Fruit fly (Drosophila melanogaster): Measurements from ENCODE around the gene CG6041.

The CG6041 gene

DNA sequence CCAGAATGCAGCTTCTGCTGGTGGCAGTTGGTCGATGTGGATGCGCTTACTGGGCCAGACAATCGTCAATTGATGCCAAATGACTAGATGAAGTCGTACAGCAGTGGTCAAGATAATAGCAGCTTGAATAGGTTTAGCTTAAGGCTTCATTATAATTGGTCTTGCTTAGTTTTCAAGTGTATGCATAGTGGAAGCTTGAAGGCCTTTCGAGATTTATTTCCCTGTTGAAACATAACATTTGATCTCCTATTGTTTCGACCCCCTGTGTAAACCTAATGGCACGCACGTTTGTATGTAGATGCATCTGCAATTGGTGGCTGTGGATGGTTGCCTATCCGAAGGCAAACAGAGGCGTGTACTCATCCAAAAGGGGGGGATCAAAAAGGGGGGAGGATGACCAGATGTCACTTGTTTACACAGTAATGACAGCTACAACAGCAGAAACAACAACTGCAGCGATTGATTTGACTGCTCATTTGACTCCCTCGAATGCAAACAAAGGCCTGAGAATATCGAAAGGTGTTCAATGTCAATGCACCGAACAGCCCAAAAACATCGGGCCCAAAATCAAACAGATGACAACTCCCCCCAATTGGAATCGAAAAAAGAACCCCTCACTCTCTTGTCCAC, 20.2 kb downstream of the CG6041 start:
- TF ChIP-seq Dll (optimal IDR thresholded peaks at IDR 0.05), result no peak
- no peak for TF ChIP-seq pan (optimal IDR thresholded peaks at IDR 0.05)
- TF ChIP-seq usp (GFP tag; optimal IDR thresholded peaks at IDR 0.05), result no peak
- TF ChIP-seq EcR (GFP tag; optimal IDR thresholded peaks at IDR 0.05), result no peak
- TF ChIP-seq CG8478 (optimal IDR thresholded peaks at IDR 0.05), result no peak
- TF ChIP-seq psq (optimal IDR thresholded peaks at IDR 0.05), result no peak

DNA sequence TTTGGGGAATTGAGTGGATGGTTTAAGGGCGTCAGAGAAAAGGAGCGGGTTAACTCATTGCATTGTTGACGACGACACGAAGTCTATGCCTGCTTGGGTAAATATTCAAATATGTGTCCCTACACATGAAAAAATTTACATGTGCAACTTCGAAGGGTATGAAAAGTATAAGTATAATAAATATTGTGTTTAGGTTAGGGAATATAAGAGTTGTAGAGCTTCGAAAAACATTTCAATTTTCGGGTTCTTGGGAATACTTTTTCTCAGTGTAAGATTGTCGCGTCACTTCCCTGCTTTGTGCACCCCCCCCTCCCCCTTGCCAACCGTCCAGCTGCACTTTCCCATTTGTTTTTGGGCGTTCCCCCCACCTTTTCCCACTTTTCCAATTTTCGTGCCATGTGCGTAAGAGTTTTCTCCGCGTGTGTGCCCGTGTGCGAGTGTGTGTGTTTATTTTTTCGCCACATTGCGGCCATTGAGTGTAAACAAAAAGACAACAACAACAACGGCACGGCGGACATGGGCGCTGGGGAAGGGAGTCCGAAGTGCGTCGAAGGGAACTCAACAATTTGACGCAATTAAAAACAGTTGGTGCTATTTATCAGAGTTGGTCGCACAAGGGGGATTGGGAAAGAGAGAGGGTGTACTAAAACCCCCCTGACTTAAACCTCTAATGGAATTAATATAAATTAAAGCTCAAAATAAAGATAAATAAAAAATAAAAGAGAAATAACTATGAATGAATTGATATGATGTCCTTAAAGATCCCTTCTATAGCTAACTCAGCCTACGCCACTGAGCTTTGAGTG, 22.1 kb downstream of the CG6041 start:
- TF ChIP-seq pan (optimal IDR thresholded peaks at IDR 0.05) (no peak), EcR (GFP tag; optimal IDR thresholded peaks at IDR 0.05) (no peak), psq (optimal IDR thresholded peaks at IDR 0.05) (no peak), Dll (optimal IDR thresholded peaks at IDR 0.05) (no peak), usp (GFP tag; optimal IDR thresholded peaks at IDR 0.05) (no peak), CG8478 (optimal IDR thresholded peaks at IDR 0.05) (no peak)

DNA sequence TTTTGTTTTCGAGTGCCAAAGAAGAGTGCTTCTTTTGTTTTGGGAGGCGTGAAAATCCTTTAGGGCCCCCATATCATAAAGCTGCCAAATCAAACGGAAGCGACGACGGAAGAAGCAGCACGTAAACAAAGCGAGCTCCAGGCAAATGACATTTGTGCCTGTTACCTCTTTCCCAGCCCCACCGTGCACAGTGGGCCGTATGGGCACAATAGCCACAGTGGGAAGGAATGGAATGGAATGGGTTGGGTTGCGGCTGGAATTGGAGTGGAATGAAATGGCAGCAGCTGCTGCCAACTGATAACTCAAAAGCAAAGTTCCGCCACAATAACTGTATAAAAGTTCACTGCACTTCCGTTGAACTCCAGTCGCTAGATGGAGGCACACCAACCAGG, 22.7 kb downstream of the CG6041 start:
- no peak for TF ChIP-seq usp (GFP tag; optimal IDR thresholded peaks at IDR 0.05)
- no peak for TF ChIP-seq CG8478 (optimal IDR thresholded peaks at IDR 0.05)
- no peak for TF ChIP-seq psq (optimal IDR thresholded peaks at IDR 0.05)
- TF ChIP-seq Dll (optimal IDR thresholded peaks at IDR 0.05), result no peak
- TF ChIP-seq EcR (GFP tag; optimal IDR thresholded peaks at IDR 0.05), result no peak
- no peak for TF ChIP-seq pan (optimal IDR thresholded peaks at IDR 0.05)

DNA sequence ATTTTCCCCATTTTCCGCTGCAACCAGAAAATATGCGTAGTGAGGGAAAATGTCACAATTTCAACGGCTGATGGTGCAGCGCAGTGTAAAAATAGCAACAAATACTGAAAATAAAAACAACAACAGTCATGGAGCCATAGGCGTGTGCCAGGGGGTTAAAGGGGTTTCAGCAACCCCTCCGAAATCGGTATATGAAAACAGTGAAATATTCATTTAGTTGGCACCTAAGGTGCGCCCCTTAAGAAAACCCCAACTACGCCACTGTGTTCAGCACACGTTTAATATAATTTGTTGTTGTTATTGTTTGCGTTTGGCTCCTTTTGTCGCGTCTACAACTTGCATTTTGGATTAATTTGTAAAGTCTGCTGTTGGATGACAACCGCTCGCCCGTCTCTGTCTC, 24.1 kb downstream of the CG6041 start:
- TF ChIP-seq usp (GFP tag; optimal IDR thresholded peaks at IDR 0.05), result no peak
- no peak for TF ChIP-seq CG8478 (optimal IDR thresholded peaks at IDR 0.05)
- TF ChIP-seq psq (optimal IDR thresholded peaks at IDR 0.05), result no peak
- no peak for TF ChIP-seq EcR (GFP tag; optimal IDR thresholded peaks at IDR 0.05)
- TF ChIP-seq Dll (optimal IDR thresholded peaks at IDR 0.05), result no peak
- TF ChIP-seq pan (optimal IDR thresholded peaks at IDR 0.05), result no peak

DNA sequence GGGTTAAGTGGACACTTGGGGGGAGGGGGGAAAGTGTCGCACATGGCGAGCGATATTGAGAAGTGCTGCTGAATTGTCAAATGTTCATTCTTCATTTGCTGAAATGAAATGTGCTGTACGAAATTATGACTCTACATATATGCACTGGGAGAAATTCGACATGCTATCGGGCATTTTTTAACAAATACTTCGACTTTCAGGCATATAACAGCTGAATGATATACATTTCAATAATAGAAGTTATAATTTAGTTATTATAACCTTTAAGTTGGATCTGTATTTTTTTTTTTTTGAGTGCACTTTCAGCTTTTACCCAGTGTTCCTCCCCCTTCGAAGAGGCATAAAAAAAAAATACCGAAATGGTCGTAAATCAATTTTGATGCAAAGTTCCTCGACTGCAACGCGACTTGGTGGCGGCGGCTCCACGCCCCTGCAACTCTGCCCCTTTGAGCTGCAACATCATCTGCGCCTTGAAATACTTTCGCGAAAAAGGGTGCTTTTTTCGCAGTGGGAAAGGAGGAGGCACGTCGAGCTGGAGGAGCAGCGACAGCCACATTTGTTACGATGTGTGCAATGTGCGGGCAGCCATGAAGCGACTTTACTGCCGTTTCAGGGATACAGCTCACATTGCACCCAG, 25.5 kb downstream of the CG6041 start:
- TF ChIP-seq EcR (GFP tag; optimal IDR thresholded peaks at IDR 0.05), result no peak
- TF ChIP-seq Dll (optimal IDR thresholded peaks at IDR 0.05), result no peak

DNA sequence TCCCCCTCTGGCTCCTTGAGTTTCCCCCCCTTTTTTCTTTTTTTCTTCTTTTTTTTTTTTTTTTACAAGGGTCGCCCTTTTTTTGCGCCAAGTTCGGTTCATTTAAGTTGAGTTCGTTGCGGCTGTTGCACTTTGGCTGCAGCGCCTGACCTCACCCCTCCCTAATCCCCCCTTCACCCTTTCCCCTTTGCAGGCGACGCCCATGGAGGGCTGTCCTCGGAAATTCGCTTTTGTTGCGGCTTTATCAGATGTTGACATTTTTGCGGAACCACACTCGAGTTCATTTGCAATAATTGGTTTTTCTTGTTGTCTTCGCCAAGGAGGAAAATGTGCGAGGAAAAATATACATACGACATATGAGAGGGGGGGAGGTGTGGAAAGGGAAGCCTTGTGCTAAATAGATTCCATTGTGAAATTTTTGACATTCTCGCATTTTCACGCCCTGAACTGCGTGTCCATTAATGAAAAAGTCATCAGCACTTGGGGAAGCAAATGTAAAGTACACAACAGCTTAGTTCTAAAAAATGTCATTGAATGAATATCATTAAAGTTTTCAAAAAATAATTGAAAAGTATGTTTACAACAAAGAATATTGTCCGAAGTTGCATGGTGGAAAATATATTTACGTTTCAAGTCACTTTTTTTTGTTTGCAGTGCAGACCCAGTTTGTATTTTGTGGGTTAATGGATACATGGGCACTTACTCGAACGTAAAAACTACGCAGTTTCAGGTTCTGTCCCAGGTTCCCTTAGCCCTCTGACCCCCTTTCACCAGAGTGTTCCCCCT, 26.6 kb downstream of the CG6041 start:
- TF ChIP-seq pan (optimal IDR thresholded peaks at IDR 0.05) (no peak), Dll (optimal IDR thresholded peaks at IDR 0.05) (no peak), EcR (GFP tag; optimal IDR thresholded peaks at IDR 0.05) (no peak), usp (GFP tag; optimal IDR thresholded peaks at IDR 0.05) (no peak), psq (optimal IDR thresholded peaks at IDR 0.05) (no peak), CG8478 (optimal IDR thresholded peaks at IDR 0.05) (no peak)

DNA sequence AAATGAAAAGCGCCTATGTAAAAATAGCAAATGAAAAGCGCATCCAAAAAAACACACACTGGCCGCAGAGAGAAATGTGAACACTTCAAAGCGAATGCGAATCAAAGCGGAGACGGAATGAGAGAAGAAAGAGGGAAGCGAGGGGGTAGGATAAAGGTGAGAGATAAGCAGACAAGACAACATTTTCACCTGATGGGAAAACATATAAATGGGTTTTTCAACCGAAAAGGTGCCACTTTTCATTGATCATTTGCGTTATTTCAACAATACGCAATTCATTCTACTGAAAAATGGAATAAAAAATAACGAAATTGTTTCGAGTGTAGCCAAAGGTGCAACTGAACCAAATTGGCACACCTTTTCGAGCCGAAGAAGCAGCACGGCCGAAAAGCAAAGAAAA, 29.2 kb downstream of the CG6041 start:
- TF ChIP-seq CG8478 (optimal IDR thresholded peaks at IDR 0.05) (no peak), psq (optimal IDR thresholded peaks at IDR 0.05) (no peak), EcR (GFP tag; optimal IDR thresholded peaks at IDR 0.05) (no peak), Dll (optimal IDR thresholded peaks at IDR 0.05) (no peak), usp (GFP tag; optimal IDR thresholded peaks at IDR 0.05) (no peak), pan (optimal IDR thresholded peaks at IDR 0.05) (no peak)

DNA sequence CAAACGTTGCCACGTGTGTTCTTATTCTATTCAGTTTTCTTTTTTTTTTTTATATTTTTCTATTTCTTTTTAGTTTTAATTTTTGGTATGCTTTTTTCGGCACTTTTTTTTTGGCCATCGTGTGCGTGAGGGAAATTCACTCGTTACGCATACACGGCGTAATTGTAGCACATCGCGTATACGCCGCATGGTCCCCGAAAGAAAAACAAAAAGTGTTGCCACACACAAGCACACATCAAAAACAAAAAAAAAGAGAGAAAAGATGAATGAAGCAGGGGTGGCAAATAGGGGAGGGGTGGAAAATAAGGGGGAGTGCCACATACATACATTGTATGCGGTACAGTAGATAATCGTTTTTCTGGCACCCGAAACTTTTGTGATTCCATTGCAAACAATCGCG, 29.8 kb downstream of the CG6041 start:
- TF ChIP-seq usp (GFP tag; optimal IDR thresholded peaks at IDR 0.05), result no peak
- no peak for TF ChIP-seq Dll (optimal IDR thresholded peaks at IDR 0.05)
- TF ChIP-seq psq (optimal IDR thresholded peaks at IDR 0.05), result no peak
- TF ChIP-seq pan (optimal IDR thresholded peaks at IDR 0.05), result no peak
- no peak for TF ChIP-seq CG8478 (optimal IDR thresholded peaks at IDR 0.05)
- TF ChIP-seq EcR (GFP tag; optimal IDR thresholded peaks at IDR 0.05), result no peak

DNA sequence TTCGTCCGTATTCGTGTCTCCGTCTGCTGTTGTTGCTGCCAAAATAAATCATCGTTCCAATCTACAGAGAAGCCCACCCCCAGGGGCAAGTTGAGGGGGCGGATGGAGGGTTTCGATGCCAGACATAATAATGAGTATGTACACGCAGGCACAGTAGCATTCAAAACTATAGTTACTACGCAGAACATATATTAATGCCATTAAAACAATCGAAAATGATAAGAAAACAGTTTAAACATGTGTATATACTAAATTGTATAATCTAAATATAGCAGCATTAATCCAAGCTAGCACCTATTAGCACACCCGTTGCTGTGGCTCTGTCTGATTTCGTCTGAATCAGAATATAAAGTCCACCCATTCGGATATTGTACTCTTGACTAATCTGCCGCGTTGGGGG, 32.9 kb downstream of the CG6041 start:
- no peak for TF ChIP-seq EcR (GFP tag; optimal IDR thresholded peaks at IDR 0.05)
- TF ChIP-seq psq (optimal IDR thresholded peaks at IDR 0.05), result no peak
- TF ChIP-seq usp (GFP tag; optimal IDR thresholded peaks at IDR 0.05), result no peak
- TF ChIP-seq Dll (optimal IDR thresholded peaks at IDR 0.05), result no peak
- TF ChIP-seq CG8478 (optimal IDR thresholded peaks at IDR 0.05), result no peak
- no peak for TF ChIP-seq pan (optimal IDR thresholded peaks at IDR 0.05)

DNA sequence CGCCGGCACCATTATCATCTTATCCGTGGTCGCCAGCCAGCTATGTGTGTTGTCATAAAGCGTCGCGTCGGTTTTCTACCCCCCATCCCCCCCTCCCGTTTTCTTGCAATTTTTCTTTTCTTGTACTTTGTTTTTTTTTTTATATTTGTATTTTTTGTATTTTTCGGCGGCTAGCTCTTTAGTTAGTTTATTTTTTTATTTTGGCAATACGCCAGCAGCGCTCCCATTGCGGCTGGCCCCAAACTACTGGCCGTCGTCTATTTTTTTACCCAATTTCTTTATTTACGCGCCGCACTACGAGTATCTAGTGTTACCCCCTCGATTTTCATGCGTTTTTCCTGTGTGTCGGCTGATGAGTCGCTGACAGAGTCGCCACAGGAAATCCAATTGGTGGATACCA, 33.5 kb downstream of the CG6041 start:
- no peak for TF ChIP-seq EcR (GFP tag; optimal IDR thresholded peaks at IDR 0.05)

DNA sequence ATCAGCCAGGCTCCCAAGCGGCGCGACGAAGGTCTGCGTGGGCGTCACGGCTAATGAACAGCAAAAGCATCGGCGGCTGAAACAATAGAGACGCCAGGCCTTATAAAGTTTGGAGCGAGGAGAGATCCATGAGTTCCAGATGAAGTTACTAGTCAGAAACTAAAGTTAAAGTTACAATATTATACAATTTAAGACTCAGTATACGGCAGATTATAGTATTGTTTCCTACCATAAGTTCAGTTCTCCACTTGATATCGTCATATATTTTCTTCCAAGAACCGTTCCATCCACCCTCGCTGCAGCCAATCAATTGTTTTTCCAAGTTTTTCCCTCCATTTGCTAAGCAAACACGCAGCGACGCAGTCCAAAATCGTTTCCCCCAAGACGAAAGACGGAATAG, 35.4 kb downstream of the CG6041 start:
- TF ChIP-seq usp (GFP tag; optimal IDR thresholded peaks at IDR 0.05), result no peak
- TF ChIP-seq psq (optimal IDR thresholded peaks at IDR 0.05), result no peak
- TF ChIP-seq EcR (GFP tag; optimal IDR thresholded peaks at IDR 0.05), result no peak
- no peak for TF ChIP-seq CG8478 (optimal IDR thresholded peaks at IDR 0.05)
- no peak for TF ChIP-seq Dll (optimal IDR thresholded peaks at IDR 0.05)
- no peak for TF ChIP-seq pan (optimal IDR thresholded peaks at IDR 0.05)

DNA sequence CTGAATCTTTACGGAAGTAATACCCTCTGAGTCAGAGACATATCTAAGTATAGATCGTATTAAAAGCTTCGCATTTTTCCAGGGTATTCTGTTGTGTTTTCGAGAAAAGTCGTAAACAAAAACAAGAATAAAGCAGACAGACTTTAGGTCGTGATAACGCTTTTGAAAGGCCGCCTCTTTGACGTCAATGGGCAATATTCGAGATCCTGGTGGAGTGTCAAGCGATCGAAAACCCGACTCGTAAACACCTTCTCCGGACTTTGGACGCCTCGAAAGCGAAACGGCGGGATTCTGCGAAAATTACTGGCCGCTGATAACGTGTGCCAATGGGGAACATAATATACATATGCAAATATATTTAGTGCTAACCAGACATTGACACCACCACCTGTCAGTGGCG, 39.4 kb downstream of the CG6041 start:
- TF ChIP-seq psq (optimal IDR thresholded peaks at IDR 0.05), result no peak
- TF ChIP-seq Dll (optimal IDR thresholded peaks at IDR 0.05), result no peak
- TF ChIP-seq CG8478 (optimal IDR thresholded peaks at IDR 0.05), result no peak
- no peak for TF ChIP-seq pan (optimal IDR thresholded peaks at IDR 0.05)
- TF ChIP-seq usp (GFP tag; optimal IDR thresholded peaks at IDR 0.05), result no peak
- TF ChIP-seq EcR (GFP tag; optimal IDR thresholded peaks at IDR 0.05), result no peak
